Worm (Caenorhabditis elegans): Measurements from ENCODE around the gene srx-88.

Gene srx-88

DNA sequence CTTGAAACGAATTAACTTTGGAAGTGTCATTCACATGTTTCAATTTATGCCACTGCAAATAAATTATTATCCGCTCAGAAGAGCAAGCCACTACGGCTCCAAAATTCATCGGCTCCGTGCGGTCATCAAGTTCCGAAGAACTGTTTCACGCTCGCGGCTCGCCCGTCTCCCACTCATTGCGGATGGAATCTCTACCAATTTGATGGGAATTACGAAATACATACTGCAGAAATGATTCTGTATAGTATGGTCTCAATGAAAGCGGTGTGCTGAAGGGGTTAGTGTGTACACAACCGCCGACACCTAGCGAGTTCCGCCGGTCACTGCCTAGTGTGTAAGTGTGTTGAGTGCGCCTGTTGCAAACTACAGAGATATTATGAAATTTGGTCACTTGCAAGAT is 1.8 kb downstream of the srx-88 start (continued):
- TF ChIP-seq lin-14 (GFP tag; optimal IDR thresholded peaks at IDR 0.05) (no peak), C34B4.2 (tag; optimal IDR thresholded peaks at IDR 0.05) (no peak), nhr-76 (tag; optimal IDR thresholded peaks at IDR 0.05) (no peak)

DNA sequence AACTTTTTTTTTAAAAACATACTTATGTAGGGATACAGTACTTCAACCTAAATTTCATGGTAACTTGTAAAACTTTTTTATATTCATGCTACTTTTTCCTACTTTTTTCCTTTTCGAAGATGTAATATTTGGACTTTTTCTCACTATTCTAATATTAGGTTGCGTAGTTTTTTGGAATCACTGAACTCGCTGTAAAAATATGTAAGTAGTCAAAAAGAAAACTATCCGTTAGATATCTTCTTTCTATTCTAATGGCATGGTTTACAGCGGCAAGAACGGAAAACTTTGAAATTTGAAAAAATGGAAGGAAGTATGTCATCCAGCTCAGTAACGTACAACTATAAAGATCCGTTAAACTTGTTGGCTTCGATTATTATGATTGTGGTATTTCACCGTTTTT is 6.1 kb downstream of the srx-88 start, which contains the start of gene srx-82:
Gene srx-82 (plus strand): TSS at position 301 of the 400 bp plus-strand sequence.
- TF ChIP-seq sup-37 (GFP tag; optimal IDR thresholded peaks at IDR 0.05) (no peak), pax-3 (tag; optimal IDR thresholded peaks at IDR 0.05) (no peak), ama-1 (optimal IDR thresholded peaks at IDR 0.05) (no peak), unc-86 (tag; optimal IDR thresholded peaks at IDR 0.05) (no peak), sox-4 (tag; optimal IDR thresholded peaks at IDR 0.05) (no peak), ceh-90 (tag; optimal IDR thresholded peaks at IDR 0.05) (no peak), ets-5 (GFP tag; IDR thresholded peaks at IDR 0.05) (no peak), F16B12.6 (tag; optimal IDR thresholded peaks at IDR 0.05) (no peak), nhr-12 (tag; optimal IDR thresholded peaks at IDR 0.05) (no peak), ztf-4 (tag; optimal IDR thresholded peaks at IDR 0.05) (no peak), nhr-85 (tag) (no peak), fkh-8 (tag; optimal IDR thresholded peaks at IDR 0.05) (no peak), grh-1 (GFP tag; IDR thresholded peaks at IDR 0.05) (no peak), efl-3 (GFP tag; optimal IDR thresholded peaks at IDR 0.05) (no peak)

DNA sequence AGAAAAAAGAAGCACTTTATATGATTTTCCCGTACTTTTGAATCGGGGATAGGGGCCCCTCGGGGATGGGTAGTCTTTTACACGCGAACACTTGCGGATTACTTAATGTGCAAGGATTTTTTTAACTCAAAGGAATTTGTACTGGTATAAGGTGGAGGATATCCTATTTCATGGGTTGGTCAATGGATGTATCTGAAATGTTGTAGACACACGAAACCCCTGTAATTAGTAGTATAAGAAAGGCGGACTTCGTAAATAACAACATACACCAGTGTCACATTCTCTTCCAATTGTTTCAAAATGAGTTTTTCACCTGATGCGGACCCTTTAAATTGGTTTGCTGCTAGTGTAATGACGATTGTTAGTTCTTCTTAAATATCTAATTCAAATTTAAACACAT is 10.1 kb downstream of the srx-88 start, which contains the start of gene srx-80:
Gene srx-80 (plus strand): TSS at position 301 of the 400 bp plus-strand sequence.
- TF ChIP-seq efl-1 (optimal IDR thresholded peaks at IDR 0.05), result no peak
- TF ChIP-seq efl-1 (GFP tag; optimal IDR thresholded peaks at IDR 0.05 in 1 of 2), result peak in 1 of 2 experiments; percentile 75
- TF ChIP-seq ceh-63 (GFP tag; optimal IDR thresholded peaks at IDR 0.05), result no peak

DNA sequence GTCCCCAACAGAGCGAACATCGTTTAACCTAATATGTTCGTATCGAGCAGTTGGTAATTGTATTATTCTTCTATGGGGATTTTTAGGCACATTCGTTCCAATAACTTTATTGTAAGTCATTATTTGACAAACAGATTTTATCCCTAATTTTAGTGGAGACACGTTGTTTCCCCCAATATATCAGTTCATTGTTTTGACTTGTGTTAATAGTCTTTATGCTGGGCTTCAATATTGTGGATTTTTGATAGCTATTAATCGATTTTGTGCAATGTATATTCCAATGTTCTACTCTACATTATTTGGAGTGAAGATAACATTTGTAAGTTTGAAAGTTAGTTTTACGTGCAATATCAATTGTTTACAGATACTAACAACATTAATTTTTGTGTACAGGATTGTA is 10.6 kb downstream of the srx-88 start:
- TF ChIP-seq F16B12.6 (tag; optimal IDR thresholded peaks at IDR 0.05), result no peak
- no peak for TF ChIP-seq nhr-19 (GFP tag; conservative IDR thresholded peaks at IDR 0.05)
- no peak for TF ChIP-seq pqm-1 (tag; optimal IDR thresholded peaks at IDR 0.05)
- TF ChIP-seq lin-14 (GFP tag; optimal IDR thresholded peaks at IDR 0.05), result no peak
- no peak for TF ChIP-seq pax-3 (tag; optimal IDR thresholded peaks at IDR 0.05)
- TF ChIP-seq elt-3 (tag; optimal IDR thresholded peaks at IDR 0.05), result no peak
- TF ChIP-seq isw-1 (GFP tag; IDR thresholded peaks at IDR 0.05), result no peak
- TF ChIP-seq hlh-4 (tag; optimal IDR thresholded peaks at IDR 0.05), result no peak
- no peak for TF ChIP-seq vab-15 (tag; optimal IDR thresholded peaks at IDR 0.05)
- no peak for TF ChIP-seq xbp-1 (tag; optimal IDR thresholded peaks at IDR 0.05)
- no peak for TF ChIP-seq ceh-63 (GFP tag; optimal IDR thresholded peaks at IDR 0.05)
- TF ChIP-seq nhr-20 (tag; optimal IDR thresholded peaks at IDR 0.05), result no peak
- no peak for TF ChIP-seq nhr-71 (tag; optimal IDR thresholded peaks at IDR 0.05)

DNA sequence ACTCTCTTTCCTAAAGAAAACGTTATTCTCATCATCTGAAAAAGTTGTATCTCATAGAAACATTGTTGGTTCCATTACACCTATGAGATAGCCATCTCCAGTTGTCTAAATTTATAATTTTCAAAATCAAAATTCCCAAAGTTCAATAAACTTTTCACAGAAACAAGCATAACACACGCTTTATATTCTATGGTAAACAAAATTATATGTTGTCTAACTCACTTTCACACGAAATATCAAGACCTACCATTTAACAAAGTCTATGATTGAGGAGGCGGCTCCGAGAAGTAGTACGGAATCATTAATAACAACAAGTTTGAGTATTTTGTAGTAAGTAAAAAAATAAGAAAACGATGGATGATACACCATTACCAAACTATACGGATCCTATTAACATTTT is 15.5 kb downstream of the srx-88 start, which contains the start of gene srx-84:
Gene srx-84 (plus strand): TSS at position 301 of the 400 bp plus-strand sequence.
- TF ChIP-seq isw-1 (GFP tag; IDR thresholded peaks at IDR 0.05), result no peak
- TF ChIP-seq ceh-90 (tag; optimal IDR thresholded peaks at IDR 0.05), result no peak
- TF ChIP-seq blmp-1 (tag; optimal IDR thresholded peaks at IDR 0.05), result no peak
- TF ChIP-seq swsn-7 (tag; optimal IDR thresholded peaks at IDR 0.05), result no peak
- no peak for TF ChIP-seq irx-1 (tag; optimal IDR thresholded peaks at IDR 0.05)
- TF ChIP-seq zag-1 (tag; optimal IDR thresholded peaks at IDR 0.05), result no peak
- TF ChIP-seq ztf-4 (tag; optimal IDR thresholded peaks at IDR 0.05), result no peak
- TF ChIP-seq ets-5 (GFP tag; IDR thresholded peaks at IDR 0.05), result no peak
- no peak for TF ChIP-seq nhr-85 (tag)
- TF ChIP-seq nhr-11 (tag; optimal IDR thresholded peaks at IDR 0.05), result no peak
- no peak for TF ChIP-seq unc-130 (tag; optimal IDR thresholded peaks at IDR 0.05)
- TF ChIP-seq nhr-84 (tag; optimal IDR thresholded peaks at IDR 0.05), result no peak
- no peak for TF ChIP-seq xbp-1 (tag; optimal IDR thresholded peaks at IDR 0.05)
- TF ChIP-seq grh-1 (GFP tag; IDR thresholded peaks at IDR 0.05), result no peak
- no peak for TF ChIP-seq alr-1 (tag; optimal IDR thresholded peaks at IDR 0.05; ENCODE audit: borderline replicate concordance)

All from whole organism, L1 larva.